Worm (Caenorhabditis elegans) whole organism, L1 larva: ENCODE results near the gene nhr-98.

Experiments
- Y116A8C.19 ChIP-seq: sonication (generic microtip); optimal IDR thresholded peaks from 2 replicates; lab custom pipeline; 2016; ENCODE audit warnings: missing compliant biosample characterization, missing genetic modification characterization, borderline replicate concordance
- ceh-88 ChIP-seq: fragments of 200-800 bp; sonication (Bioruptor generic); IDR thresholded peaks from 2 replicates; pipeline ENCODE4 v1.3.6; 2022; ENCODE audit warnings: missing genetic modification characterization, missing compliant biosample characterization
- fkh-10 ChIP-seq: sonication (generic microtip); optimal IDR thresholded peaks from 2 replicates; lab custom pipeline; 2017; ENCODE audit warnings: missing biosample characterization, missing genetic modification reagents, missing genetic modification characterization
- lin-35 ChIP-seq, 2 experiments: fragments of 150-350 bp; optimal IDR thresholded peaks; 2 replicates each; lab custom pipeline; 2014; ENCODE audit warnings: missing biosample characterization in 2 of 2, missing genetic modification characterization in 2 of 2, missing genetic modification reagents in 2 of 2
- lin-39 ChIP-seq: fragments of 150-350 bp; optimal IDR thresholded peaks from 2 replicates; lab custom pipeline; 2014; ENCODE audit warnings: missing biosample characterization, missing genetic modification reagents, missing genetic modification characterization
- mab-9 ChIP-seq: fragments of 200-800 bp; sonication (Bioruptor generic); IDR thresholded peaks from 2 replicates; pipeline ENCODE4 v1.3.6; 2022; ENCODE audit warnings: missing genetic modification reagents, missing genetic modification characterization, missing compliant biosample characterization
- nhr-28 ChIP-seq: fragments of 150-350 bp; optimal IDR thresholded peaks from 2 replicates; lab custom pipeline; 2014; ENCODE audit warnings: missing biosample characterization, missing genetic modification characterization
- snpc-4 ChIP-seq: fragments of 150-350 bp; optimal IDR thresholded peaks from 2 replicates; lab custom pipeline; 2014; ENCODE audit warnings: missing biosample characterization, missing genetic modification characterization
- swsn-7 ChIP-seq: sonication (generic microtip); optimal IDR thresholded peaks from 2 replicates; lab custom pipeline; 2016; ENCODE audit warnings: missing genetic modification characterization, missing compliant biosample characterization
- unc-62 ChIP-seq: fragments of 150-350 bp; optimal IDR thresholded peaks from 2 replicates; lab custom pipeline; 2014; ENCODE audit warnings: missing biosample characterization, missing genetic modification reagents, missing genetic modification characterization
- ztf-4 ChIP-seq: fragments of 150-350 bp; optimal IDR thresholded peaks from 2 replicates; lab custom pipeline; 2014; ENCODE audit warnings: missing biosample characterization, missing genetic modification characterization

- no peak for TF ChIP-seq lin-39 (tag; lab: Kevin White, UChicago)
- no peak for TF ChIP-seq ceh-88
- TF ChIP-seq swsn-7 (tag; lab: Kevin White, UChicago) = no peak
- TF ChIP-seq snpc-4 (tag; lab: Kevin White, UChicago) = no peak
- no peak for TF ChIP-seq ztf-4 (tag; lab: Kevin White, UChicago)
- no peak for TF ChIP-seq unc-62 (GFP tag; lab: Kevin White, UChicago)
- no peak for TF ChIP-seq fkh-10 (GFP tag; lab: Kevin White, UChicago)
- TF ChIP-seq lin-35 (GFP tag; optimal IDR thresholded peaks at IDR 0.05; lab: Kevin White, UChicago) = no peak
- no peak for TF ChIP-seq nhr-28 (tag; lab: Kevin White, UChicago)
- TF ChIP-seq Y116A8C.19 (tag; lab: Kevin White, UChicago) = no peak
- no peak for TF ChIP-seq mab-9 (GFP tag; lab: Robert Waterston, UW)
Measured at ce11 chrV:472589-472988, 18.9 kb downstream of the nhr-98 start, which contains the start of gene srt-31.
